Fruit fly (Drosophila melanogaster): ENCODE results near the gene PlexB.
A peak's percentile ranks its signal among the peaks of the same experiment; 100 is the strongest.

DNA sequence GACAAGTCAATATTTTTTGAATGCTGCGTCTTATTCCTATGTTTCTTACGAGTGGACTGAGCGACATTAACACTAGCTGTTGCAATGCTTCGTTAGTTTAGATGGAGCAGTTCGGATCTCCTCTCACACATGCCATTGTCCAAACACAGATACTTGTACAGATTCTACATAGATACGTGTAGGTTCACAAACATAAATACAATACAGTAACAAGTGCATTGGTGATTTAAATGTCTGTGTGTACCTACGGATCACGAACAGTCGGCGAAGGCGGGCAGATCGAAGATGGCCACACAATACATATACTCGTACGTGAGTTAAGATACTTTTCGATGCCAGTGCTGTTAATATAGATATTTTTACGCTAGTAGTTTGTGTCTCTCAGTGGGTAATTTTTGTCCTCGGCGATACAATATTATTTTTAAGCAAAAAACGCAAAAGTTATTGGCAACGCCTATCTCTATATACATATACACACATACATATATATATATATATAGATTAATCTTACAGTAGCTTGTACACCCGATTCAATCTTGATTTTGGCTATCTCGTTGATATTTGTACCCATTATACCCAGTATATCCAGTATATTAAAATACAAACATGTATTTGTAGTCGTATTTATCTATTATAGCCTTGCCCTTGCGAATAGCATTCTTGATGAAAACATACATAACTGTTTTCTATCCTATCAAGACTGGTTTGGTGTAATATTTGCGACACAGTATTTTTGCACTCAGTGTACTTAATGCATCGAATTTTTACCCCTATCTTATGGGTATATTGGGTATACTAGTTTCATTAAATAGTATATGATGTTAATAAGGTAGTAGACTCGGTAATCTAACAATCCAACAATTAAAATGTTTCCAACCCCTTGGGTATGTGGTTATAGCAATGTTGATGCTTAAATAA, 12.9 kb upstream of the PlexB start, which contains the start of gene ci:
- TF ChIP-seq dmrt93B (GFP tag; optimal IDR thresholded peaks at IDR 0.05) (no peak), Mio (GFP tag; optimal IDR thresholded peaks at IDR 0.05) (no peak), CrebA (GFP tag; optimal IDR thresholded peaks at IDR 0.05; ENCODE audit: borderline replicate concordance) (peak; percentile 73), lola (GFP tag; optimal IDR thresholded peaks at IDR 0.05) (no peak), usp (GFP tag; optimal IDR thresholded peaks at IDR 0.05) (no peak), OdsH (GFP tag; optimal IDR thresholded peaks at IDR 0.05) (no peak), Abd-B (GFP tag; optimal IDR thresholded peaks at IDR 0.05) (no peak), tai (GFP tag; optimal IDR thresholded peaks at IDR 0.05) (no peak), psq (GFP tag; optimal IDR thresholded peaks at IDR 0.05) (peak; percentile 13), woc (GFP tag; optimal IDR thresholded peaks at IDR 0.05) (peak; percentile 59), Sp1 (GFP tag; optimal IDR thresholded peaks at IDR 0.05) (no peak), Myc (optimal IDR thresholded peaks at IDR 0.05) (peak; percentile 82), fru (GFP tag; optimal IDR thresholded peaks at IDR 0.05) (peak; percentile 59), jim (GFP tag; optimal IDR thresholded peaks at IDR 0.05) (no peak)
